Worm (Caenorhabditis elegans) whole organism, L1 larva: Measurements from ENCODE around the gene srr-9.

Experiments
- ama-1 ChIP-seq: fragments of 150-350 bp; optimal IDR thresholded peaks from 2 replicates; lab custom pipeline; 2014
- isw-1 ChIP-seq: fragments of 200-800 bp; sonication (Bioruptor generic); IDR thresholded peaks from 2 replicates; pipeline ENCODE4 v1.3.6; 2022; ENCODE audit warnings: missing genetic modification characterization, missing compliant biosample characterization
- lin-39 ChIP-seq: fragments of 150-350 bp; optimal IDR thresholded peaks from 2 replicates; lab custom pipeline; 2014; ENCODE audit warnings: missing biosample characterization, missing genetic modification reagents, missing genetic modification characterization
- nhr-77 ChIP-seq: fragments of 150-350 bp; optimal IDR thresholded peaks from 2 replicates; lab custom pipeline; 2014; ENCODE audit warnings: missing biosample characterization, missing genetic modification characterization
- swsn-7 ChIP-seq: sonication (generic microtip); optimal IDR thresholded peaks from 2 replicates; lab custom pipeline; 2016; ENCODE audit warnings: missing genetic modification characterization, missing compliant biosample characterization
- unc-130 ChIP-seq: fragments of 150-350 bp; optimal IDR thresholded peaks from 2 replicates; lab custom pipeline; 2017; ENCODE audit warnings: missing biosample characterization, missing genetic modification characterization, inconsistent platforms

DNA sequence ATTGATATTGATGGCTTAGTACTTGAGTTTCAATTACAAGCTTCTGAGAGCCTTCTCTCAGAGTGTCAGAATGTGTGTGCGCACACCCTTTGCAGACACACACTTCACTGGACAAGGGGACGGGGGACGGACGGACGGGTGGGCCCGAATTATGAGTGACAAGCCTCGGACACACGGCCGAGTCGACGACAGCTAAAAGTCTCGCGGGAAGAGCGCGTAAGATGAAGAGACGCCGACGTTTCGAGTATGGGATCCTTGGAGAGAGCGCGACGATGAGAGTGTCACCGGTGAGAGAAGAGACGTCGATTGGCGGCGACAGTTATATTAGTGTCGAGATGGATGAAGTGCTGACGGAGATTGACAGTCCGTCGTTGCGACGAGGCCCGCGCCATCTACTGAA is 8.1 kb downstream of the srr-9 start:
- TF ChIP-seq swsn-7 (tag; lab: Kevin White, UChicago) (no peak), nhr-77 (tag; lab: Kevin White, UChicago) (no peak), isw-1 (GFP tag; lab: Robert Waterston, UW) (no peak), lin-39 (no peak), unc-130 (tag; lab: Kevin White, UChicago) (no peak), ama-1 (lab: Kevin White, UChicago) (no peak)
